Fruit fly (Drosophila melanogaster) whole organism, embryonic: Measurements from ENCODE around the gene teq.

Experiments
- Atf3 ChIP-seq: fragments of 200-800 bp; sonication (Bioruptor generic); optimal IDR thresholded peaks from 3 replicates; lab custom pipeline; 2016; ENCODE audit warnings: missing biosample characterization, missing genetic modification characterization
- Blimp-1 ChIP-seq: fragments of 200-800 bp; sonication (Bioruptor generic); optimal IDR thresholded peaks from 3 replicates; lab custom pipeline; 2018; ENCODE audit warnings: missing biosample characterization, missing genetic modification characterization, mild to moderate bottlenecking, moderate library complexity, missing genetic modification reagents
- BtbVII ChIP-seq: fragments of 200-800 bp; sonication (Bioruptor generic); optimal IDR thresholded peaks from 3 replicates; lab custom pipeline; 2017; ENCODE audit warnings: missing biosample characterization, mild to moderate bottlenecking, missing genetic modification characterization
- CG10274 ChIP-seq: fragments of 200-800 bp; sonication (Bioruptor generic); optimal IDR thresholded peaks from 3 replicates; lab custom pipeline; 2017; ENCODE audit warnings: missing biosample characterization, mild to moderate bottlenecking, missing genetic modification characterization
- CG11093 ChIP-seq: fragments of 200-800 bp; sonication (Bioruptor generic); IDR thresholded peaks from 3 replicates; pipeline ENCODE4 v1.3.6; 2022; ENCODE audit warnings: missing biosample characterization, missing genetic modification characterization
- CG11696 ChIP-seq: fragments of 200-800 bp; sonication (Bioruptor generic); IDR thresholded peaks from 2 replicates; pipeline ENCODE4 v1.3.6; 2022; ENCODE audit warnings: missing biosample characterization, missing genetic modification characterization
- CG1233 ChIP-seq: fragments of 200-800 bp; sonication (Bioruptor generic); optimal IDR thresholded peaks from 4 replicates; lab custom pipeline; 2018; ENCODE audit warnings: missing biosample characterization, mild to moderate bottlenecking, missing genetic modification characterization
- CG12744 ChIP-seq: fragments of 200-800 bp; sonication (Bioruptor generic); optimal IDR thresholded peaks from 2 replicates; lab custom pipeline; 2016; ENCODE audit warnings: missing biosample characterization, missing genetic modification characterization
- CG12769 ChIP-seq: fragments of 200-800 bp; sonication (Bioruptor generic); optimal IDR thresholded peaks from 2 replicates; lab custom pipeline; 2019; ENCODE audit warnings: missing biosample characterization, mild to moderate bottlenecking, missing genetic modification characterization, moderate library complexity
- CG15514 ChIP-seq: fragments of 200-800 bp; sonication (Bioruptor generic); optimal IDR thresholded peaks from 3 replicates; lab custom pipeline; 2017; ENCODE audit warnings: missing biosample characterization, missing genetic modification characterization, mild to moderate bottlenecking, moderate library complexity, missing genetic modification reagents
- CG17361 ChIP-seq: fragments of 200-800 bp; sonication (Bioruptor generic); IDR thresholded peaks from 3 replicates; pipeline ENCODE4 v1.3.6; 2022; ENCODE audit warnings: missing biosample characterization, missing genetic modification characterization
- CG30403 ChIP-seq: fragments of 200-800 bp; sonication (Bioruptor generic); optimal IDR thresholded peaks from 3 replicates; lab custom pipeline; 2016; ENCODE audit warnings: missing biosample characterization, missing genetic modification characterization
- CG34422 ChIP-seq: fragments of 200-800 bp; sonication (Bioruptor generic); IDR thresholded peaks from 3 replicates; pipeline ENCODE4 v1.3.6; 2022; ENCODE audit warnings: missing biosample characterization, missing genetic modification characterization
- CG4707 ChIP-seq: fragments of 200-800 bp; sonication (Bioruptor generic); optimal IDR thresholded peaks from 2 replicates; lab custom pipeline; 2018; ENCODE audit warnings: missing biosample characterization, mild to moderate bottlenecking, missing genetic modification characterization, moderate library complexity
- CG4854 ChIP-seq: fragments of 200-800 bp; sonication (Bioruptor generic); optimal IDR thresholded peaks from 2 replicates; lab custom pipeline; 2016; ENCODE audit warnings: missing biosample characterization, missing genetic modification characterization, inconsistent platforms
- CG6813 ChIP-seq: fragments of 200-800 bp; sonication (Bioruptor generic); optimal IDR thresholded peaks from 2 replicates; lab custom pipeline; 2017; ENCODE audit warnings: missing biosample characterization, missing genetic modification characterization, mild to moderate bottlenecking, moderate library complexity, missing genetic modification reagents
- CG7745 ChIP-seq: fragments of 200-800 bp; sonication (Bioruptor generic); optimal IDR thresholded peaks from 2 replicates; lab custom pipeline; 2018; ENCODE audit warnings: missing biosample characterization, mild to moderate bottlenecking, missing genetic modification characterization, moderate library complexity
- CG8281 ChIP-seq: fragments of 200-800 bp; sonication (Bioruptor generic); optimal IDR thresholded peaks from 2 replicates; lab custom pipeline; 2018; ENCODE audit warnings: missing biosample characterization, mild to moderate bottlenecking, missing genetic modification characterization, moderate library complexity
- CoRest ChIP-seq: fragments of 200-800 bp; sonication (Bioruptor generic); optimal IDR thresholded peaks from 3 replicates; lab custom pipeline; 2018; ENCODE audit warnings: missing biosample characterization, mild to moderate bottlenecking, missing genetic modification characterization, moderate library complexity
- D19A ChIP-seq: fragments of 200-800 bp; optimal IDR thresholded peaks from 3 replicates; lab custom pipeline; 2019; ENCODE audit warnings: missing biosample characterization, mild to moderate bottlenecking, missing genetic modification characterization, moderate library complexity
- Dfd ChIP-seq, 2 experiments: fragments of >200 bp; optimal IDR thresholded peaks; 2 replicates each; lab custom pipeline; 2017; ENCODE audit warnings: missing biosample characterization in 2 of 2, missing genetic modification characterization in 2 of 2
- E2f2 ChIP-seq: fragments of 200-800 bp; sonication (Bioruptor generic); IDR thresholded peaks from 2 replicates; pipeline ENCODE4 v1.3.6; 2022; ENCODE audit warnings: missing biosample characterization, missing genetic modification characterization
- Fer1 ChIP-seq: fragments of 200-800 bp; sonication (Bioruptor generic); optimal IDR thresholded peaks from 2 replicates; lab custom pipeline; 2017; ENCODE audit warnings: missing biosample characterization, mild to moderate bottlenecking, missing genetic modification characterization
- Fer2 ChIP-seq: fragments of 200-800 bp; sonication (Bioruptor generic); optimal IDR thresholded peaks from 2 replicates; lab custom pipeline; 2018; ENCODE audit warnings: missing biosample characterization, mild to moderate bottlenecking, missing genetic modification characterization, moderate library complexity
- Gsc ChIP-seq: fragments of 200-800 bp; sonication (Bioruptor generic); IDR thresholded peaks from 2 replicates; pipeline ENCODE4 v1.3.6; 2022; ENCODE audit warnings: missing biosample characterization, missing genetic modification characterization
- Mad ChIP-seq: fragments of 200-800 bp; sonication (Bioruptor generic); optimal IDR thresholded peaks from 2 replicates; lab custom pipeline; 2016; ENCODE audit warnings: missing biosample characterization, missing genetic modification characterization
- Ssrp ChIP-seq: fragments of 200-800 bp; sonication (Bioruptor generic); optimal IDR thresholded peaks from 2 replicates; lab custom pipeline; 2018; ENCODE audit warnings: missing biosample characterization, mild to moderate bottlenecking, missing genetic modification characterization, moderate library complexity
- ash1 ChIP-seq: fragments of 200-800 bp; sonication (Bioruptor generic); optimal IDR thresholded peaks from 2 replicates; lab custom pipeline; 2018; ENCODE audit warnings: missing biosample characterization, mild to moderate bottlenecking, missing genetic modification characterization
- bab2 ChIP-seq: fragments of 200-800 bp; sonication (Bioruptor generic); optimal IDR thresholded peaks from 2 replicates; lab custom pipeline; 2016; ENCODE audit warnings: missing biosample characterization, missing genetic modification characterization
- bcd ChIP-seq: fragments of 200-800 bp; sonication (Bioruptor generic); optimal IDR thresholded peaks from 2 replicates; lab custom pipeline; 2017; ENCODE audit warnings: missing biosample characterization, mild to moderate bottlenecking, missing genetic modification characterization
- cato ChIP-seq: fragments of 200-800 bp; sonication (Bioruptor generic); optimal IDR thresholded peaks from 2 replicates; lab custom pipeline; 2016; ENCODE audit warnings: missing biosample characterization, missing genetic modification characterization, borderline replicate concordance
- ci ChIP-seq: fragments of 200-800 bp; sonication (Bioruptor generic); IDR thresholded peaks from 3 replicates; pipeline ENCODE4 v1.3.6; 2022; ENCODE audit warnings: missing biosample characterization, missing genetic modification characterization
- dpn ChIP-seq, 2 experiments: fragments of 200-800 bp; sonication (Bioruptor generic); optimal IDR thresholded peaks; 3 replicates each; lab custom pipeline; 2016; ENCODE audit warnings: missing biosample characterization in 2 of 2, missing genetic modification characterization in 2 of 2
- dysf ChIP-seq: fragments of 200-800 bp; sonication (Bioruptor generic); IDR thresholded peaks from 3 replicates; pipeline ENCODE4 v1.3.6; 2022; ENCODE audit warnings: missing biosample characterization, missing genetic modification characterization
- en ChIP-seq: fragments of 200-800 bp; sonication (Bioruptor generic); optimal IDR thresholded peaks from 2 replicates; lab custom pipeline; 2016; ENCODE audit warnings: missing biosample characterization, missing genetic modification characterization
- eyg ChIP-seq: fragments of 200-800 bp; sonication (Bioruptor generic); optimal IDR thresholded peaks from 3 replicates; lab custom pipeline; 2016; ENCODE audit warnings: missing biosample characterization, missing genetic modification characterization
- gcm2 ChIP-seq: fragments of 200-800 bp; sonication (Bioruptor generic); optimal IDR thresholded peaks from 2 replicates; lab custom pipeline; 2016; ENCODE audit warnings: missing biosample characterization, missing genetic modification characterization
- gsb-n ChIP-seq: fragments of 200-800 bp; sonication (Bioruptor generic); optimal IDR thresholded peaks from 3 replicates; lab custom pipeline; 2018; ENCODE audit warnings: missing biosample characterization, mild to moderate bottlenecking, missing genetic modification characterization
- kah ChIP-seq: fragments of 200-800 bp; sonication (Bioruptor generic); optimal IDR thresholded peaks from 2 replicates; lab custom pipeline; 2018; ENCODE audit warnings: missing biosample characterization, mild to moderate bottlenecking, missing genetic modification characterization
- kay ChIP-seq: fragments of 200-800 bp; sonication (Bioruptor generic); optimal IDR thresholded peaks from 2 replicates; lab custom pipeline; 2016; ENCODE audit warnings: missing biosample characterization, missing genetic modification characterization
- ken ChIP-seq: fragments of 200-800 bp; sonication (Bioruptor generic); IDR thresholded peaks from 3 replicates; pipeline ENCODE4 v1.3.6; 2022; ENCODE audit warnings: missing biosample characterization, missing genetic modification characterization
- lilli ChIP-seq: fragments of 200-800 bp; sonication (Bioruptor generic); optimal IDR thresholded peaks from 3 replicates; lab custom pipeline; 2016; ENCODE audit warnings: missing biosample characterization, missing genetic modification characterization
- luna ChIP-seq: fragments of 200-800 bp; sonication (Bioruptor generic); optimal IDR thresholded peaks from 2 replicates; lab custom pipeline; 2016; ENCODE audit warnings: missing biosample characterization, missing genetic modification characterization
- mld ChIP-seq: fragments of 200-800 bp; sonication (Bioruptor generic); IDR thresholded peaks from 3 replicates; pipeline ENCODE4 v1.3.6; 2022; ENCODE audit warnings: missing biosample characterization, missing genetic modification characterization; ENCODE audit not compliant: partially characterized antibody
- nom ChIP-seq: fragments of 200-800 bp; sonication (Bioruptor generic); optimal IDR thresholded peaks from 2 replicates; lab custom pipeline; 2017; ENCODE audit warnings: missing biosample characterization, missing genetic modification characterization, mild to moderate bottlenecking, moderate library complexity, missing genetic modification reagents
- oc ChIP-seq: fragments of 200-800 bp; sonication (Bioruptor generic); optimal IDR thresholded peaks from 2 replicates; lab custom pipeline; 2018; ENCODE audit warnings: missing biosample characterization, mild to moderate bottlenecking, missing genetic modification characterization, moderate library complexity
- pb ChIP-seq: fragments of 200-800 bp; sonication (Bioruptor generic); optimal IDR thresholded peaks from 3 replicates; lab custom pipeline; 2016; ENCODE audit warnings: missing biosample characterization, missing genetic modification characterization
- toy ChIP-seq: fragments of 200-800 bp; sonication (Bioruptor generic); IDR thresholded peaks from 2 replicates; pipeline ENCODE4 v1.3.6; 2022; ENCODE audit warnings: missing biosample characterization, missing genetic modification characterization
- ttk ChIP-seq: fragments of 200-800 bp; sonication (Bioruptor generic); IDR thresholded peaks from 2 replicates; pipeline ENCODE4 v2.1.2; 2022; ENCODE audit warnings: missing biosample characterization, missing genetic modification characterization
- tx ChIP-seq: fragments of 200-800 bp; sonication (Bioruptor generic); optimal IDR thresholded peaks from 2 replicates; lab custom pipeline; 2016; ENCODE audit warnings: missing biosample characterization, missing genetic modification characterization
- wor ChIP-seq: fragments of 200-800 bp; sonication (Bioruptor generic); IDR thresholded peaks from 2 replicates; pipeline ENCODE4 v1.3.6; 2022; ENCODE audit warnings: missing biosample characterization, missing genetic modification characterization

Gene teq

DNA sequence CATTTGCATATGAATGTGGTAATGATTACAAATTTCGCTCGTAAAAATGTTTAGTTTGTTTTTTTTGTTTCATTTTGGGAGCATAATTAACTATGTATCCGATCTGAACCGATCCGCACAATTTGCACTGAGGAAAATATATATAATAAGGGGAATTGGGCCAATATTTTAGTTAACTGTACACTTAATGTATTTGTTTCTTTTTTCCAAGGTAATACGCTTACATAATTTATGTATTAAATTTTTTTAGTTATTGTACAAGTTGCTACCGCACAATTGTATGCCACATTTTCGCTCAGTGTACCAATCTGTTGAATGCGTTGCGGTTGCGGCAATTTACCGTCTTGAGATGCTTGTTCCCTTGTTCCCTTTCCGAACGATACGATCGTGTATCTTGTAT lies 48.8 kb upstream of the teq start (continued):
- peak; percentile 84 for TF ChIP-seq CG17361 (GFP tag; lab: Robert Waterston, UW)
- TF ChIP-seq dpn (GFP tag; optimal IDR thresholded peaks at IDR 0.05; lab: Kevin White, UChicago) = peak; percentile 83 to 87
- peak; percentile 76 for TF ChIP-seq Gsc (GFP tag; lab: Robert Waterston, UW)
- TF ChIP-seq en (GFP tag; lab: Kevin White, UChicago) = peak; percentile 61
- peak; percentile 18 for TF ChIP-seq CG10274 (GFP tag; lab: Kevin White, UChicago)
- peak; percentile 33 for TF ChIP-seq CG15514 (GFP tag; lab: Kevin White, UChicago)
- peak; percentile 82 for TF ChIP-seq lilli (GFP tag; lab: Kevin White, UChicago)
- no peak for TF ChIP-seq CG7745 (tag; lab: Kevin White, UChicago)
- peak; percentile 88 for TF ChIP-seq ken
- TF ChIP-seq ttk (GFP tag; lab: Robert Waterston, UW) = peak; percentile 87
- peak; percentile 68 for TF ChIP-seq kah (GFP tag; lab: Kevin White, UChicago)
- peak; percentile 71 for TF ChIP-seq E2f2 (GFP tag; lab: Robert Waterston, UW)
- peak; percentile 78 for TF ChIP-seq Ssrp
- TF ChIP-seq toy = peak; percentile 53; the same call in 1 of the 2 replicates
- TF ChIP-seq ash1 (GFP tag; lab: Kevin White, UChicago) = no peak
- peak; percentile 79 for TF ChIP-seq oc (tag; lab: Kevin White, UChicago)
- TF ChIP-seq CG11093 (GFP tag; lab: Robert Waterston, UW) = peak; percentile 91
- TF ChIP-seq Mad = peak; percentile 72
- peak; percentile 92 for TF ChIP-seq CG34422
- TF ChIP-seq CG6813 (GFP tag; lab: Kevin White, UChicago) = peak; percentile 74
- peak; percentile 45 for TF ChIP-seq Fer2
- TF ChIP-seq CG12769 (tag; lab: Kevin White, UChicago) = peak; percentile 80
- peak; percentile 62 for TF ChIP-seq eyg (GFP tag; lab: Kevin White, UChicago)
- TF ChIP-seq CG11696 (GFP tag; lab: Robert Waterston, UW) = peak; percentile 58
- peak; percentile 93 for TF ChIP-seq dysf (GFP tag; lab: Robert Waterston, UW)
- peak; percentile 65 for TF ChIP-seq kay (GFP tag; lab: Kevin White, UChicago)
- TF ChIP-seq ci = peak; percentile 97
- peak; percentile 68 for TF ChIP-seq CG4854 (GFP tag; lab: Kevin White, UChicago)
- peak; percentile 76 for TF ChIP-seq D19A (tag; lab: Kevin White, UChicago)
- TF ChIP-seq BtbVII = peak; percentile 65
- TF ChIP-seq CoRest = peak; percentile 88
- TF ChIP-seq Atf3 (GFP tag; lab: Kevin White, UChicago) = peak; percentile 72
- TF ChIP-seq bab2 (GFP tag; lab: Kevin White, UChicago) = peak; percentile 83
- TF ChIP-seq Fer1 = peak; percentile 77
- TF ChIP-seq tx (GFP tag; lab: Kevin White, UChicago) = peak; percentile 72
- peak; percentile 67 for TF ChIP-seq CG8281 (tag; lab: Kevin White, UChicago)
- peak; percentile 78 for TF ChIP-seq CG1233 (GFP tag; lab: Kevin White, UChicago)
- TF ChIP-seq mld (GFP tag; lab: Robert Waterston, UW) = no peak
- TF ChIP-seq Dfd (GFP tag; optimal IDR thresholded peaks at IDR 0.05; lab: Kevin White, UChicago) = no peak
- peak; percentile 65 for TF ChIP-seq CG12744
- peak; percentile 84 for TF ChIP-seq CG30403 (GFP tag; lab: Kevin White, UChicago)
- TF ChIP-seq bcd (GFP tag; lab: Kevin White, UChicago) = peak; percentile 74
- peak; percentile 51 for TF ChIP-seq CG4707
- TF ChIP-seq wor (GFP tag; lab: Robert Waterston, UW) = peak; percentile 82
- peak; percentile 75 for TF ChIP-seq gcm2 (GFP tag; lab: Kevin White, UChicago)
- TF ChIP-seq luna = peak; percentile 38
- TF ChIP-seq pb = peak; percentile 52
- TF ChIP-seq Blimp-1 (GFP tag; lab: Kevin White, UChicago) = peak; percentile 82
- peak; percentile 62 for TF ChIP-seq cato
- no peak for TF ChIP-seq nom (GFP tag; lab: Kevin White, UChicago)
- TF ChIP-seq gsb-n = peak; percentile 83
